Worm (Caenorhabditis elegans): ENCODE measurements around the gene T13F2.2.
A peak's percentile ranks its signal among the peaks of the same experiment; 100 is the strongest.

The T13F2.2 gene

ce11 chrIV:9803544-9803943 lies 6.4 kb upstream of the T13F2.2 start:
- TF ChIP-seq lin-13 (GFP tag; optimal IDR thresholded peaks at IDR 0.05) (peak; percentile 51), ceh-82 (tag; optimal IDR thresholded peaks at IDR 0.05) (no peak), gmeb-1 (tag; optimal IDR thresholded peaks at IDR 0.05) (peak; percentile 52), nhr-21 (tag; optimal IDR thresholded peaks at IDR 0.05) (peak; percentile 9), lsy-2 (tag; optimal IDR thresholded peaks at IDR 0.05) (peak in 1 of 2 experiments; percentile 67), nhr-77 (tag; optimal IDR thresholded peaks at IDR 0.05) (no peak), unc-39 (tag; optimal IDR thresholded peaks at IDR 0.05) (no peak), alr-1 (tag; optimal IDR thresholded peaks at IDR 0.05) (no peak), nhr-25 (tag; optimal IDR thresholded peaks at IDR 0.05) (peak; percentile 65), ztf-1 (GFP tag; conservative IDR thresholded peaks at IDR 0.05) (no peak), F13H6.1 (tag; optimal IDR thresholded peaks at IDR 0.05) (peak; percentile 79), sma-9 (GFP tag; optimal IDR thresholded peaks at IDR 0.05) (peak; percentile 88), sma-9 (tag; optimal IDR thresholded peaks at IDR 0.05) (no peak), unc-62 (GFP tag; optimal IDR thresholded peaks at IDR 0.05) (no peak), mdl-1 (tag; optimal IDR thresholded peaks at IDR 0.05) (peak in 1 of 2 experiments; percentile 28), sem-4 (tag; optimal IDR thresholded peaks at IDR 0.05) (no peak), mbf-1 (tag; optimal IDR thresholded peaks at IDR 0.05) (no peak), ztf-11 (tag; optimal IDR thresholded peaks at IDR 0.05) (no peak), nhr-10 (tag; optimal IDR thresholded peaks at IDR 0.05) (no peak), ama-1 (optimal IDR thresholded peaks at IDR 0.05) (no peak), zag-1 (tag; optimal IDR thresholded peaks at IDR 0.05) (no peak), sma-3 (GFP tag; optimal IDR thresholded peaks at IDR 0.05) (peak; percentile 60), crh-2 (tag; optimal IDR thresholded peaks at IDR 0.05) (peak; percentile 81), unc-55 (GFP tag; optimal IDR thresholded peaks at IDR 0.05) (no peak), fos-1 (tag; optimal IDR thresholded peaks at IDR 0.05) (peak; percentile 85), nhr-6 (tag; optimal IDR thresholded peaks at IDR 0.05) (peak; percentile 8), elt-1 (tag; optimal IDR thresholded peaks at IDR 0.05) (no peak), mab-5 (tag; optimal IDR thresholded peaks at IDR 0.05) (peak; percentile 16), ceh-16 (tag; optimal IDR thresholded peaks at IDR 0.05) (no peak), ZK546.5 (tag; optimal IDR thresholded peaks at IDR 0.05) (no peak), egl-27 (tag; optimal IDR thresholded peaks at IDR 0.05) (peak; percentile 22), peb-1 (tag; optimal IDR thresholded peaks at IDR 0.05) (no peak), nhr-129 (tag; optimal IDR thresholded peaks at IDR 0.05) (peak; percentile 62), snpc-4 (tag; optimal IDR thresholded peaks at IDR 0.05) (no peak), C34F6.9 (tag; optimal IDR thresholded peaks at IDR 0.05) (peak; percentile 58), skn-1 (tag; optimal IDR thresholded peaks at IDR 0.05) (no peak), blmp-1 (tag; optimal IDR thresholded peaks at IDR 0.05; ENCODE audit: insufficient read depth) (peak; percentile 37)

ce11 chrIV:9802711-9803110 lies 5.6 kb upstream of the T13F2.2 start, which contains the start of gene fat-3:
TSS of gene fat-3 (plus strand) at chrIV:9803023.
- TF ChIP-seq fos-1 (tag; optimal IDR thresholded peaks at IDR 0.05), result peak; percentile 72
- TF ChIP-seq ama-1 (optimal IDR thresholded peaks at IDR 0.05), result no peak
- TF ChIP-seq F13H6.1 (tag; optimal IDR thresholded peaks at IDR 0.05), result peak; percentile 1
- no peak for TF ChIP-seq mdl-1 (tag; optimal IDR thresholded peaks at IDR 0.05)
- no peak for TF ChIP-seq unc-62 (GFP tag; optimal IDR thresholded peaks at IDR 0.05)
- peak; percentile 91 for TF ChIP-seq blmp-1 (tag; optimal IDR thresholded peaks at IDR 0.05; ENCODE audit: insufficient read depth)
- TF ChIP-seq sma-9 (GFP tag; optimal IDR thresholded peaks at IDR 0.05), result peak; percentile 62
- no peak for TF ChIP-seq sma-9 (tag; optimal IDR thresholded peaks at IDR 0.05)
- peak in 1 of 2 experiments; percentile 24 for TF ChIP-seq lsy-2 (tag; optimal IDR thresholded peaks at IDR 0.05)
- TF ChIP-seq crh-2 (tag; optimal IDR thresholded peaks at IDR 0.05), result peak; percentile 33
- TF ChIP-seq C34F6.9 (tag; optimal IDR thresholded peaks at IDR 0.05), result peak; percentile 30

- TF ChIP-seq nhr-23 (tag; optimal IDR thresholded peaks at IDR 0.05) (no peak), nhr-10 (tag; optimal IDR thresholded peaks at IDR 0.05) (no peak), mbf-1 (tag; optimal IDR thresholded peaks at IDR 0.05) (no peak), nhr-129 (tag; optimal IDR thresholded peaks at IDR 0.05) (peak; percentile 21), gmeb-1 (tag; optimal IDR thresholded peaks at IDR 0.05) (peak; percentile 48), crh-2 (tag; optimal IDR thresholded peaks at IDR 0.05) (peak; percentile 78), blmp-1 (tag; optimal IDR thresholded peaks at IDR 0.05; ENCODE audit: insufficient read depth) (peak; percentile 34), sma-3 (GFP tag; optimal IDR thresholded peaks at IDR 0.05) (peak; percentile 24), nhr-11 (tag; optimal IDR thresholded peaks at IDR 0.05) (no peak), F13H6.1 (tag; optimal IDR thresholded peaks at IDR 0.05) (peak; percentile 25), dmd-4 (tag; optimal IDR thresholded peaks at IDR 0.05) (no peak), fos-1 (tag; optimal IDR thresholded peaks at IDR 0.05) (peak; percentile 91), sma-9 (GFP tag; optimal IDR thresholded peaks at IDR 0.05) (peak; percentile 83), sma-9 (tag; optimal IDR thresholded peaks at IDR 0.05) (no peak), egl-27 (tag; optimal IDR thresholded peaks at IDR 0.05) (no peak)
Measured at ce11 chrIV:9801418-9801817, 4.3 kb upstream of the T13F2.2 start.

All from whole organism, L2 larva.